Worm (Caenorhabditis elegans) whole organism, L4 larva: Measurements from ENCODE around the gene ZC155.2.

ENCODE experiments used
- F10B5.3 ChIP-seq: sonication (generic microtip); optimal IDR thresholded peaks from 2 replicates; lab custom pipeline; 2016; ENCODE audit warnings: mild to moderate bottlenecking, missing genetic modification characterization, missing compliant biosample characterization
- F44E2.7 ChIP-seq: fragments of 200-800 bp; sonication (Bioruptor generic); IDR thresholded peaks from 2 replicates; pipeline ENCODE4 v2.1.2; 2022; ENCODE audit warnings: missing genetic modification characterization, missing compliant biosample characterization
- T26A8.4 ChIP-seq: fragments of 200-800 bp; sonication (Bioruptor generic); IDR thresholded peaks from 2 replicates; pipeline ENCODE4 v1.3.6; 2022; ENCODE audit warnings: missing genetic modification characterization, missing compliant biosample characterization
- aha-1 ChIP-seq: fragments of 150-350 bp; peaks from one replicate; lab custom pipeline; 2014; ENCODE audit warnings: missing biosample characterization, missing genetic modification characterization
- attf-4 ChIP-seq: sonication (generic microtip); optimal IDR thresholded peaks from 3 replicates; lab custom pipeline; 2017; ENCODE audit warnings: missing biosample characterization, missing genetic modification characterization
- ceh-20 ChIP-seq: fragments of 200-800 bp; sonication (Bioruptor generic); IDR thresholded peaks from 2 replicates; pipeline ENCODE4 v1.3.6; 2022; ENCODE audit warnings: missing genetic modification reagents, missing genetic modification characterization, missing compliant biosample characterization
- ceh-32 ChIP-seq: sonication (generic microtip); optimal IDR thresholded peaks from 2 replicates; lab custom pipeline; 2016; ENCODE audit warnings: mild to moderate bottlenecking, missing genetic modification characterization, missing compliant biosample characterization; ENCODE audit not compliant: poor library complexity
- ceh-44 ChIP-seq: fragments of 200-800 bp; sonication (Bioruptor generic); IDR thresholded peaks from 2 replicates; pipeline ENCODE4 v1.3.6; 2022; ENCODE audit warnings: missing genetic modification reagents, missing genetic modification characterization, missing compliant biosample characterization
- ceh-82 ChIP-seq: sonication (generic microtip); optimal IDR thresholded peaks from 2 replicates; lab custom pipeline; 2017; ENCODE audit warnings: missing biosample characterization, missing genetic modification characterization
- cey-2 ChIP-seq: sonication (generic microtip); optimal IDR thresholded peaks from 3 replicates; lab custom pipeline; 2017; ENCODE audit warnings: missing genetic modification characterization, mild to moderate bottlenecking, missing compliant biosample characterization, antibody characterized with exemption, borderline replicate concordance; ENCODE audit not compliant: insufficient read depth
- daf-16 ChIP-seq, 3 experiments: sonication (generic microtip); optimal IDR thresholded peaks; 2 replicates each; lab custom pipeline; 2016 to 2017; ENCODE audit warnings: missing genetic modification characterization in 3 of 3, missing genetic modification reagents in 3 of 3, mild to moderate bottlenecking in 2 of 3, missing compliant biosample characterization in 2 of 3, missing biosample characterization in 1 of 3, moderate library complexity in 1 of 3
- daf-19 ChIP-seq: fragments of 200-800 bp; sonication (Bioruptor generic); conservative IDR thresholded peaks from 2 replicates; pipeline ENCODE4 v1.3.6; 2022; ENCODE audit warnings: missing genetic modification characterization, missing compliant biosample characterization
- daf-8 ChIP-seq: fragments of 200-800 bp; sonication (Bioruptor generic); IDR thresholded peaks from 2 replicates; pipeline ENCODE4 v1.3.6; 2022; ENCODE audit warnings: missing genetic modification characterization, missing compliant biosample characterization
- dmd-6 ChIP-seq: fragments of 200-800 bp; sonication (Bioruptor generic); IDR thresholded peaks from 2 replicates; pipeline ENCODE4 v1.3.6; 2022; ENCODE audit warnings: missing genetic modification reagents, missing genetic modification characterization, missing compliant biosample characterization
- dmd-8 ChIP-seq: fragments of 200-800 bp; sonication (Bioruptor generic); IDR thresholded peaks from 2 replicates; pipeline ENCODE4 v1.3.6; 2022; ENCODE audit warnings: missing genetic modification characterization, missing compliant biosample characterization
- dpl-1 ChIP-seq: fragments of 150-350 bp; optimal IDR thresholded peaks from 2 replicates; lab custom pipeline; 2014; ENCODE audit warnings: missing biosample characterization, missing genetic modification reagents, missing genetic modification characterization
- dve-1 ChIP-seq: sonication (generic microtip); optimal IDR thresholded peaks from 2 replicates; lab custom pipeline; 2017; ENCODE audit warnings: antibody characterized with exemption, mild to moderate bottlenecking, missing genetic modification characterization, missing compliant biosample characterization; ENCODE audit not compliant: insufficient read depth
- egl-27 ChIP-seq: sonication (generic microtip); optimal IDR thresholded peaks from 3 replicates; lab custom pipeline; 2017; ENCODE audit warnings: missing biosample characterization, missing genetic modification reagents, missing genetic modification characterization
- hlh-11 ChIP-seq: fragments of 200-800 bp; sonication (Bioruptor generic); optimal IDR thresholded peaks from 2 replicates; lab custom pipeline; 2018; ENCODE audit warnings: mild to moderate bottlenecking, missing genetic modification characterization, missing compliant biosample characterization
- hlh-30 ChIP-seq: sonication (generic microtip); optimal IDR thresholded peaks from 2 replicates; lab custom pipeline; 2017; ENCODE audit warnings: antibody characterized with exemption, mild to moderate bottlenecking, missing genetic modification characterization, missing compliant biosample characterization; ENCODE audit not compliant: insufficient read depth
- lin-15B ChIP-seq: fragments of 150-350 bp; sonication (generic microtip); optimal IDR thresholded peaks from 3 replicates; lab custom pipeline; 2014; ENCODE audit warnings: missing biosample characterization, missing genetic modification characterization
- lin-29 ChIP-seq: fragments of 200-800 bp; sonication (Bioruptor generic); IDR thresholded peaks from 2 replicates; pipeline ENCODE4 v1.3.6; 2022; ENCODE audit warnings: missing genetic modification reagents, missing genetic modification characterization, missing compliant biosample characterization
- lin-38 ChIP-seq: fragments of 200-800 bp; sonication (Bioruptor generic); IDR thresholded peaks from 2 replicates; pipeline ENCODE4 v1.3.6; 2022; ENCODE audit warnings: missing genetic modification reagents, missing genetic modification characterization, missing compliant biosample characterization
- lir-3 ChIP-seq: sonication (generic microtip); optimal IDR thresholded peaks from 2 replicates; lab custom pipeline; 2016; ENCODE audit warnings: mild to moderate bottlenecking, missing genetic modification characterization, missing compliant biosample characterization
- lsy-2 ChIP-seq, 2 experiments: fragments of 150-350 bp in 1 of 2; sonication (generic microtip) in 1 of 2; optimal IDR thresholded peaks; 2 replicates each; lab custom pipeline; 2014 to 2017; ENCODE audit warnings: missing biosample characterization in 2 of 2, missing genetic modification characterization in 2 of 2
- madf-9 ChIP-seq: fragments of 200-800 bp; sonication (Bioruptor generic); conservative IDR thresholded peaks from 2 replicates; pipeline ENCODE4 v1.3.6; 2022; ENCODE audit warnings: missing genetic modification reagents, missing genetic modification characterization, missing compliant biosample characterization
- mdl-1 ChIP-seq, 2 experiments: fragments of 150-350 bp in 1 of 2; sonication (generic microtip) in 1 of 2; optimal IDR thresholded peaks; 2 replicates each; lab custom pipeline; 2014 to 2017; ENCODE audit warnings: missing biosample characterization in 2 of 2, missing genetic modification characterization in 2 of 2
- mdt-29 ChIP-seq: fragments of 200-800 bp; sonication (Bioruptor generic); IDR thresholded peaks from 2 replicates; pipeline ENCODE4 v1.3.6; 2022; ENCODE audit warnings: missing genetic modification reagents, missing genetic modification characterization, missing compliant biosample characterization
- mxl-3 ChIP-seq: fragments of 200-800 bp; sonication (Bioruptor generic); optimal IDR thresholded peaks from 2 replicates; lab custom pipeline; 2018; ENCODE audit warnings: mild to moderate bottlenecking, missing genetic modification characterization, missing compliant biosample characterization
- nhr-237 ChIP-seq: sonication (generic microtip); optimal IDR thresholded peaks from 2 replicates; lab custom pipeline; 2017; ENCODE audit warnings: missing biosample characterization, missing genetic modification characterization
- nhr-25 ChIP-seq: sonication (generic microtip); optimal IDR thresholded peaks from 2 replicates; lab custom pipeline; 2017; ENCODE audit warnings: missing genetic modification characterization, mild to moderate bottlenecking, missing compliant biosample characterization, antibody characterized with exemption, moderate library complexity, borderline replicate concordance; ENCODE audit not compliant: insufficient read depth
- nhr-28 ChIP-seq: fragments of 150-350 bp; optimal IDR thresholded peaks from 2 replicates; lab custom pipeline; 2014; ENCODE audit warnings: missing biosample characterization, missing genetic modification characterization
- nhr-48 ChIP-seq: sonication (generic microtip); optimal IDR thresholded peaks from 2 replicates; lab custom pipeline; 2016; ENCODE audit warnings: mild to moderate bottlenecking, missing genetic modification characterization, missing compliant biosample characterization
- nhr-76 ChIP-seq: fragments of 150-350 bp; optimal IDR thresholded peaks from 2 replicates; lab custom pipeline; 2014; ENCODE audit warnings: missing biosample characterization, missing genetic modification characterization
- pha-4 ChIP-seq, 2 experiments: fragments of 150-350 bp in 1 of 2; fragments of 200-800 bp in 1 of 2; sonication (Bioruptor generic) in 1 of 2; IDR thresholded peaks in 1 of 2; optimal IDR thresholded peaks in 1 of 2; 2 replicates each; pipeline versions ENCODE4 v1.3.6 to Lab custom; 2014 to 2022; ENCODE audit warnings: missing genetic modification characterization in 2 of 2, missing genetic modification reagents in 2 of 2, missing biosample characterization in 1 of 2, missing compliant biosample characterization in 1 of 2
- pqm-1 ChIP-seq: sonication (generic microtip); optimal IDR thresholded peaks from 2 replicates; lab custom pipeline; 2017; ENCODE audit warnings: missing biosample characterization, missing genetic modification characterization
- snpc-1.2 ChIP-seq: fragments of 200-800 bp; sonication (Bioruptor generic); IDR thresholded peaks from 2 replicates; pipeline ENCODE4 v1.3.6; 2022; ENCODE audit warnings: missing genetic modification reagents, missing genetic modification characterization, missing compliant biosample characterization
- snpc-4 ChIP-seq: fragments of 150-350 bp; optimal IDR thresholded peaks from 2 replicates; lab custom pipeline; 2014; ENCODE audit warnings: missing biosample characterization, missing genetic modification characterization
- spr-1 ChIP-seq: sonication (generic microtip); optimal IDR thresholded peaks from 2 replicates; lab custom pipeline; 2016; ENCODE audit warnings: mild to moderate bottlenecking, missing genetic modification characterization, missing compliant biosample characterization
- unc-62 ChIP-seq, 3 experiments: fragments of 150-350 bp in 1 of 3; sonication (generic microtip); optimal IDR thresholded peaks in 2 of 3; peaks in 1 of 3; 1 replicate in 1 of 3; 2 replicates in 2 of 3; lab custom pipeline; 2014 to 2017; ENCODE audit warnings: missing biosample characterization in 3 of 3, missing genetic modification characterization in 3 of 3, missing genetic modification reagents in 3 of 3, missing genotype in 1 of 3
- zfp-2 ChIP-seq: sonication (generic microtip); optimal IDR thresholded peaks from 2 replicates; lab custom pipeline; 2016; ENCODE audit warnings: mild to moderate bottlenecking, missing genetic modification characterization, missing compliant biosample characterization
- zip-11 ChIP-seq: fragments of 200-800 bp; sonication (Bioruptor generic); IDR thresholded peaks from 2 replicates; pipeline ENCODE4 v1.3.6; 2022; ENCODE audit warnings: missing genetic modification characterization, missing compliant biosample characterization
- ztf-7 ChIP-seq: fragments of 150-350 bp; optimal IDR thresholded peaks from 2 replicates; lab custom pipeline; 2014; ENCODE audit warnings: missing biosample characterization, missing genetic modification characterization

The ZC155.2 gene

ce11 chrIII:5173622-5174021, 45.2 kb upstream of the ZC155.2 start, which contains the start of gene cid-1:
Gene cid-1, plus strand, starts transcription at chrIII:5173922.
- TF ChIP-seq lsy-2 (tag; optimal IDR thresholded peaks at IDR 0.05; lab: Kevin White, UChicago) (no peak), aha-1 (tag; lab: Kevin White, UChicago) (peak; percentile 48)

DNA sequence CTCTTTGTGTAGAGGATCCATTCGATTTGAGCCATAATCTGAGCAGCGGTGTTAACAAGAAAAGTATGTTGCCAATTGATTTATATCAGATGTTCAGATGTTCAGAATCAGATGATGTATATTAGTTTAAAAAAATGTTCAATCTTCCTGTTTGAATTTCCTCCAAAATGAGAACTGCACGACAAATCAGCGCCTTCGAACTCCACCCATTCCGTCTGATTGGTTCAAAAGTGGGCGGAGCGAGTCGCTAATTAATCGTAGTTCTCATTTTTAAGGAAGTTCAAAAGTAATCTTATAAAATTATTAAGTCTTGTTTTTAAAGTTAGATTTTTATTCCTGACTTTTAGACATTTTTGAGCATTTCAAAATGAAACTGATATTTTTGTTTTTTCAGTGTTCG, 39.6 kb upstream of the ZC155.2 start:
- TF ChIP-seq unc-62 (GFP tag; optimal IDR thresholded peaks at IDR 0.05 in 1 of 2; lab: Kevin White, UChicago) (peak in 1 of 2 experiments; percentile 73), unc-62 (tag; optimal IDR thresholded peaks at IDR 0.05; lab: Kevin White, UChicago) (no peak), nhr-48 (no peak)

- TF ChIP-seq hlh-11 (tag; lab: Kevin White, UChicago), result peak; percentile 34
- TF ChIP-seq daf-16 (GFP tag; optimal IDR thresholded peaks at IDR 0.05; lab: Kevin White, UChicago), result no peak
- peak; percentile 51 for TF ChIP-seq daf-16 (tag; optimal IDR thresholded peaks at IDR 0.05; lab: Kevin White, UChicago)
- no peak for TF ChIP-seq daf-8
- peak; percentile 9 for TF ChIP-seq pqm-1
- TF ChIP-seq dmd-6 (GFP tag; lab: Robert Waterston, UW), result peak; percentile 46
- no peak for TF ChIP-seq ztf-7 (tag; lab: Kevin White, UChicago)
- TF ChIP-seq T26A8.4, result no peak
- TF ChIP-seq nhr-28 (tag; lab: Kevin White, UChicago), result peak; percentile 31
- peak; percentile 20 for TF ChIP-seq dve-1 (tag; lab: Kevin White, UChicago)
- TF ChIP-seq lin-29, result no peak
- TF ChIP-seq aha-1 (tag; lab: Kevin White, UChicago), result peak; percentile 22
- no peak for TF ChIP-seq dpl-1 (GFP tag; lab: Kevin White, UChicago)
- TF ChIP-seq madf-9 (GFP tag; lab: Robert Waterston, UW), result no peak
- peak in 1 of 2 experiments; percentile 76 for TF ChIP-seq unc-62 (GFP tag; optimal IDR thresholded peaks at IDR 0.05 in 1 of 2; lab: Kevin White, UChicago)
- TF ChIP-seq unc-62 (tag; optimal IDR thresholded peaks at IDR 0.05; lab: Kevin White, UChicago), result no peak
- TF ChIP-seq snpc-4, result no peak
Measured at ce11 chrIII:5180588-5180987, 38.2 kb upstream of the ZC155.2 start.

- TF ChIP-seq lir-3, result no peak
- TF ChIP-seq spr-1 (tag; lab: Kevin White, UChicago), result no peak
- no peak for TF ChIP-seq F10B5.3 (tag; lab: Kevin White, UChicago)
- no peak for TF ChIP-seq nhr-25 (tag; lab: Kevin White, UChicago)
- no peak for TF ChIP-seq F44E2.7
- no peak for TF ChIP-seq unc-62 (GFP tag; optimal IDR thresholded peaks at IDR 0.05 in 1 of 2; lab: Kevin White, UChicago)
- no peak for TF ChIP-seq unc-62 (tag; optimal IDR thresholded peaks at IDR 0.05; lab: Kevin White, UChicago)
- TF ChIP-seq zfp-2 (tag; lab: Kevin White, UChicago), result no peak
- TF ChIP-seq pha-4 (GFP tag; IDR thresholded peaks at IDR 0.05; lab: Robert Waterston, UW), result no peak
- TF ChIP-seq pha-4 (tag; optimal IDR thresholded peaks at IDR 0.05; lab: Kevin White, UChicago), result no peak
- TF ChIP-seq ceh-82 (tag; lab: Kevin White, UChicago), result no peak
- no peak for TF ChIP-seq nhr-76
- no peak for TF ChIP-seq attf-4 (tag; lab: Kevin White, UChicago)
- TF ChIP-seq cey-2 (tag; lab: Kevin White, UChicago), result no peak
- TF ChIP-seq mdl-1 (tag; optimal IDR thresholded peaks at IDR 0.05; lab: Kevin White, UChicago), result peak in 1 of 2 experiments; percentile 38
- no peak for TF ChIP-seq daf-19
- TF ChIP-seq ceh-20 (GFP tag; lab: Robert Waterston, UW), result no peak
- TF ChIP-seq ceh-44 (GFP tag; lab: Robert Waterston, UW), result no peak
- TF ChIP-seq ztf-7 (tag; lab: Kevin White, UChicago), result no peak
- peak; percentile 10 for TF ChIP-seq hlh-30 (tag; lab: Kevin White, UChicago)
- no peak for TF ChIP-seq nhr-237 (tag; lab: Kevin White, UChicago)
- TF ChIP-seq dmd-8 (GFP tag; lab: Robert Waterston, UW), result no peak
- TF ChIP-seq ceh-32 (tag; lab: Kevin White, UChicago), result no peak
- TF ChIP-seq lin-38 (GFP tag; lab: Robert Waterston, UW), result peak; percentile 72
- no peak for TF ChIP-seq egl-27 (tag; lab: Kevin White, UChicago)
- TF ChIP-seq zip-11 (GFP tag; lab: Robert Waterston, UW), result no peak
- no peak for TF ChIP-seq snpc-1.2 (GFP tag; lab: Robert Waterston, UW)
- no peak for TF ChIP-seq lin-15B (tag; lab: Kevin White, UChicago)
- peak; percentile 19 for TF ChIP-seq hlh-11 (tag; lab: Kevin White, UChicago)
- no peak for TF ChIP-seq mdt-29 (GFP tag; lab: Robert Waterston, UW)
- peak; percentile 1 for TF ChIP-seq dpl-1 (GFP tag; lab: Kevin White, UChicago)
- no peak for TF ChIP-seq snpc-4
- TF ChIP-seq mxl-3 (GFP tag; lab: Kevin White, UChicago), result peak; percentile 18
Measured at ce11 chrIII:5181217-5181616, 37.6 kb upstream of the ZC155.2 start.
